Fruit fly (Drosophila melanogaster): ENCODE data around the gene CG43335.
A peak's percentile ranks its signal among the peaks of the same experiment; 100 is the strongest.

Gene CG43335

DNA sequence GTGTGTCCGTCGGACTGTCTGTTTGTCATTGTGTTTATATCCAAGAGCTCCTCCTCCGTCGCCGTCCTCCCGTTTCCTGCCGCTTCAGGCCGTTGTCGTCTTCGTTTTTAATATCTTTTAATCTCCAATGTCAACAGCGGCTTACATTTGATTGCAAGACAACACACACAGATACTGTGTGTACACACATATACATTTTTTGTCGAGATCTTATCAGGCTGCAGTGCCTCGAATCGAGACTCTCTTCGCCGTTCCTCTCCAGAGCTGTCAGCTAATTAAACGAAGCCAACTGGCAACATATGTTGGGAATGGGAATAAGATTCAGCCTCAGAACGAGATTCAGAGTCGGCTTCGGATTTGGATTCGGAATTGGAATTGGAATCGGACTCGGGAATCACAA is 35.3 kb downstream of the CG43335 start (continued):
- no peak for TF ChIP-seq ttk (GFP tag; IDR thresholded peaks at IDR 0.05)
- no peak for TF ChIP-seq ash1 (GFP tag; optimal IDR thresholded peaks at IDR 0.05)
- TF ChIP-seq Hr51 (GFP tag; optimal IDR thresholded peaks at IDR 0.05), result no peak
- no peak for TF ChIP-seq mld (GFP tag; IDR thresholded peaks at IDR 0.05; ENCODE audit: partially characterized antibody)
- no peak for TF ChIP-seq Ada2b (GFP tag; IDR thresholded peaks at IDR 0.05)
- no peak for TF ChIP-seq hb (GFP tag; IDR thresholded peaks at IDR 0.05; ENCODE audit: partially characterized antibody)
- TF ChIP-seq Mes4 (GFP tag; optimal IDR thresholded peaks at IDR 0.05), result no peak
- no peak for TF ChIP-seq CG18764 (GFP tag; optimal IDR thresholded peaks at IDR 0.05)
- no peak for TF ChIP-seq Dip2 (GFP tag; IDR thresholded peaks at IDR 0.05)
- no peak for TF ChIP-seq CG7786 (GFP tag; optimal IDR thresholded peaks at IDR 0.05)
- TF ChIP-seq Fer1 (GFP tag; optimal IDR thresholded peaks at IDR 0.05), result no peak
- no peak for TF ChIP-seq Nf-YA (GFP tag; IDR thresholded peaks at IDR 0.05)
- no peak for TF ChIP-seq CG6175 (GFP tag; IDR thresholded peaks at IDR 0.05)
- no peak for TF ChIP-seq lbe (GFP tag; optimal IDR thresholded peaks at IDR 0.05)
- peak; percentile 8 for TF ChIP-seq Camta (GFP tag; optimal IDR thresholded peaks at IDR 0.05)
- no peak for TF ChIP-seq CG13296 (GFP tag; optimal IDR thresholded peaks at IDR 0.05)
- peak; percentile 65 for TF ChIP-seq ATbp (GFP tag; optimal IDR thresholded peaks at IDR 0.05)
- TF ChIP-seq cad (GFP tag; optimal IDR thresholded peaks at IDR 0.05), result no peak
- no peak for TF ChIP-seq mam (GFP tag; optimal IDR thresholded peaks at IDR 0.05)
- TF ChIP-seq CG6854 (GFP tag; optimal IDR thresholded peaks at IDR 0.05), result no peak
- TF ChIP-seq Xbp1 (GFP tag; optimal IDR thresholded peaks at IDR 0.05), result no peak
- peak; percentile 18 for TF ChIP-seq CG8089 (GFP tag; optimal IDR thresholded peaks at IDR 0.05)
- no peak for TF ChIP-seq disco-r (GFP tag; optimal IDR thresholded peaks at IDR 0.05)
- TF ChIP-seq CG18262 (tag; optimal IDR thresholded peaks at IDR 0.05), result peak; percentile 24
- no peak for TF ChIP-seq eve (GFP tag; optimal IDR thresholded peaks at IDR 0.05)
- no peak for TF ChIP-seq H15 (GFP tag; IDR thresholded peaks at IDR 0.05)
- TF ChIP-seq lilli (GFP tag; optimal IDR thresholded peaks at IDR 0.05), result no peak
- no peak for TF ChIP-seq zen (tag; optimal IDR thresholded peaks at IDR 0.05)
- no peak for TF ChIP-seq dmrt99B (tag; optimal IDR thresholded peaks at IDR 0.05)
- TF ChIP-seq Myb (GFP tag; optimal IDR thresholded peaks at IDR 0.05), result no peak
- no peak for TF ChIP-seq Gsc (GFP tag; IDR thresholded peaks at IDR 0.05)
- TF ChIP-seq Trl (optimal IDR thresholded peaks at IDR 0.05), result no peak
- no peak for TF ChIP-seq Trl (GFP tag; optimal IDR thresholded peaks at IDR 0.05)
- no peak for TF ChIP-seq CG1832 (GFP tag; optimal IDR thresholded peaks at IDR 0.05)
- no peak for TF ChIP-seq wdn (GFP tag; IDR thresholded peaks at IDR 0.05)
- TF ChIP-seq CG32767 (GFP tag; IDR thresholded peaks at IDR 0.05), result no peak
- peak; percentile 23; the same call in 1 of the 3 replicates for TF ChIP-seq otp (GFP tag; IDR thresholded peaks at IDR 0.05)
- no peak for TF ChIP-seq ato (GFP tag; IDR thresholded peaks at IDR 0.05; ENCODE audit: partially characterized antibody)
- TF ChIP-seq CG9817 (tag; optimal IDR thresholded peaks at IDR 0.05), result no peak
- no peak for TF ChIP-seq Bdp1 (GFP tag; optimal IDR thresholded peaks at IDR 0.05)
- no peak for TF ChIP-seq H2.0 (GFP tag; IDR thresholded peaks at IDR 0.05)
- TF ChIP-seq CG13287 (GFP tag; IDR thresholded peaks at IDR 0.05; ENCODE audit: partially characterized antibody), result no peak
- TF ChIP-seq D19B (GFP tag; optimal IDR thresholded peaks at IDR 0.05), result no peak
- TF ChIP-seq Fer3 (tag; optimal IDR thresholded peaks at IDR 0.05), result no peak
- no peak for TF ChIP-seq Dfd (GFP tag; optimal IDR thresholded peaks at IDR 0.05)
- no peak for TF ChIP-seq CrebB (tag; optimal IDR thresholded peaks at IDR 0.05)
- peak; percentile 11 for TF ChIP-seq CG12236 (GFP tag; optimal IDR thresholded peaks at IDR 0.05)
- TF ChIP-seq Ssrp (tag; optimal IDR thresholded peaks at IDR 0.05), result no peak
- no peak for TF ChIP-seq dimm (GFP tag; IDR thresholded peaks at IDR 0.05)
- TF ChIP-seq CG17361 (GFP tag; IDR thresholded peaks at IDR 0.05), result no peak
- no peak for TF ChIP-seq CG9932 (GFP tag; IDR thresholded peaks at IDR 0.05)
- no peak for TF ChIP-seq vfl (GFP tag; optimal IDR thresholded peaks at IDR 0.05)
- peak; percentile 26; the same call in 1 of the 2 replicates for TF ChIP-seq CG4360 (GFP tag; IDR thresholded peaks at IDR 0.05)
